Worm (Caenorhabditis elegans): ENCODE measurements around the gene fbxa-160.

fbxa-160 gene

ce11 chrII:1584140-1584539 is 40.3 kb downstream of the fbxa-160 start, which contains the start of gene clec-21:
TSS of gene clec-21 (minus strand) at chrII:1584240.
- no peak for TF ChIP-seq hmg-4 (GFP tag; optimal IDR thresholded peaks at IDR 0.05)

ce11 chrII:1579886-1580285 is 44.6 kb downstream of the fbxa-160 start, which contains the start of gene math-38:
TSS of gene math-38 (minus strand) at chrII:1579986.
- TF ChIP-seq ceh-13 (GFP tag; optimal IDR thresholded peaks at IDR 0.05) (no peak), pes-1 (GFP tag; IDR thresholded peaks at IDR 0.05) (no peak), F13C5.2 (tag; optimal IDR thresholded peaks at IDR 0.05) (no peak), ama-1 (optimal IDR thresholded peaks at IDR 0.05) (no peak), ets-7 (tag; optimal IDR thresholded peaks at IDR 0.05) (no peak), hmg-4 (GFP tag; optimal IDR thresholded peaks at IDR 0.05) (no peak), tra-4 (tag; optimal IDR thresholded peaks at IDR 0.05) (no peak), B0310.2 (tag; optimal IDR thresholded peaks at IDR 0.05) (no peak), hnd-1 (tag; optimal IDR thresholded peaks at IDR 0.05) (no peak), sea-1 (GFP tag; conservative IDR thresholded peaks at IDR 0.05) (no peak), tbx-37 (GFP tag; conservative IDR thresholded peaks at IDR 0.05) (no peak), scrt-1 (GFP tag; IDR thresholded peaks at IDR 0.05) (no peak), tbx-11 (GFP tag; IDR thresholded peaks at IDR 0.05) (no peak), aly-1 (tag; optimal IDR thresholded peaks at IDR 0.05) (no peak), flt-1 (GFP tag; IDR thresholded peaks at IDR 0.05) (no peak), ceh-36 (tag; optimal IDR thresholded peaks at IDR 0.05) (no peak), hmbx-1 (tag; optimal IDR thresholded peaks at IDR 0.05) (no peak)

- TF ChIP-seq tra-4 (tag; optimal IDR thresholded peaks at IDR 0.05) (no peak), pes-1 (GFP tag; IDR thresholded peaks at IDR 0.05) (no peak), ets-7 (tag; optimal IDR thresholded peaks at IDR 0.05) (no peak), scrt-1 (GFP tag; IDR thresholded peaks at IDR 0.05) (no peak), flt-1 (GFP tag; IDR thresholded peaks at IDR 0.05) (no peak), hmg-4 (GFP tag; optimal IDR thresholded peaks at IDR 0.05) (no peak), ceh-13 (GFP tag; optimal IDR thresholded peaks at IDR 0.05) (no peak)
These were observed 47.7 kb downstream of the fbxa-160 start for ce11 chrII:1576772-1577171.

DNA sequence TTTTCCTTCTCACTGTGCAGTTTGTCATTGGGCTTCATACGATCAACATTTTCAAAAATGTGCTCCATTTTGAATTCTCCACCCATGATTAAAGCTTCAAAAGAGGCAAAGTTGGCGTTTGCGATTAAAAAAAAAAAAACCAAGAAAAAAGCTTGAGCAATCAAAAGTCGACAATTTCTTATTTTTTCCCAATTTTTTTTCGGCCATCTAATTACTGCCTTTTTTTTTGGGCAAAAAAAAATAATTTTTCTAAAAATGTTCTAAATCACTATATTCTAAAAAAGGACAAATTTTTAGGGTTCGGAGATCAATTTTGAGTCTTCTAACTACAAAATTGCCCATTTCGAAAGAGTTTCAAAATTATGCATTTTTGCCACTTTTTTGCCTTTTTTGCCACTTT is 48.4 kb downstream of the fbxa-160 start, which contains the start of gene K05F6.10:
TSS of gene K05F6.10 (minus strand) at position 101 of the 400 bp plus-strand sequence.
- TF ChIP-seq pes-1 (GFP tag; IDR thresholded peaks at IDR 0.05) (no peak), flt-1 (GFP tag; IDR thresholded peaks at IDR 0.05) (no peak), ceh-36 (tag; optimal IDR thresholded peaks at IDR 0.05) (no peak), ama-1 (optimal IDR thresholded peaks at IDR 0.05) (no peak), aly-1 (tag; optimal IDR thresholded peaks at IDR 0.05) (no peak), hmg-4 (GFP tag; optimal IDR thresholded peaks at IDR 0.05) (no peak), hnd-1 (tag; optimal IDR thresholded peaks at IDR 0.05) (no peak), F13C5.2 (tag; optimal IDR thresholded peaks at IDR 0.05) (no peak), B0310.2 (tag; optimal IDR thresholded peaks at IDR 0.05) (no peak), ets-7 (tag; optimal IDR thresholded peaks at IDR 0.05) (no peak), tra-4 (tag; optimal IDR thresholded peaks at IDR 0.05) (no peak), tbx-37 (GFP tag; conservative IDR thresholded peaks at IDR 0.05) (no peak), tbx-11 (GFP tag; IDR thresholded peaks at IDR 0.05) (no peak), scrt-1 (GFP tag; IDR thresholded peaks at IDR 0.05) (no peak), ceh-13 (GFP tag; optimal IDR thresholded peaks at IDR 0.05) (no peak), hmbx-1 (tag; optimal IDR thresholded peaks at IDR 0.05) (no peak), sea-1 (GFP tag; conservative IDR thresholded peaks at IDR 0.05) (no peak)
